Fruit fly (Drosophila melanogaster) S2 (cell line): ENCODE results near the gene HP5.
A peak's percentile ranks its signal among the peaks of the same experiment; 100 is the strongest.

Source experiments
- CG8478 ChIP-seq: fragments of >200 bp; optimal IDR thresholded peaks from 2 replicates; lab custom pipeline; 2018
- CTCF ChIP-seq, 2 experiments: fragments of >200 bp; optimal IDR thresholded peaks; 2 replicates each; lab custom pipeline; 2018

HP5 gene

dm6 chrX:11464047-11464446, 9.5 kb downstream of the HP5 start:
- no peak for TF ChIP-seq CG8478 (lab: Kevin White, UChicago)
- no peak for TF ChIP-seq CTCF (optimal IDR thresholded peaks at IDR 0.05; lab: Kevin White, UChicago)

- no peak for TF ChIP-seq CTCF (optimal IDR thresholded peaks at IDR 0.05; lab: Kevin White, UChicago)
- no peak for TF ChIP-seq CG8478 (lab: Kevin White, UChicago)
Observed at dm6 chrX:11466757-11467156, 12.2 kb downstream of the HP5 start.

dm6 chrX:11468304-11468703, 13.7 kb downstream of the HP5 start:
- TF ChIP-seq CTCF (optimal IDR thresholded peaks at IDR 0.05; lab: Kevin White, UChicago) = no peak
- TF ChIP-seq CG8478 (lab: Kevin White, UChicago) = no peak

dm6 chrX:11476758-11477157, 22.2 kb downstream of the HP5 start, which contains the start of gene Cyp4g15:
TSS of gene Cyp4g15 (plus strand) at chrX:11477058.
- TF ChIP-seq CG8478 (lab: Kevin White, UChicago) (no peak), CTCF (optimal IDR thresholded peaks at IDR 0.05; lab: Kevin White, UChicago) (no peak)

dm6 chrX:11483297-11483696, 28.7 kb downstream of the HP5 start, which contains the start of gene Uba5:
TSS of gene Uba5 (plus strand) at chrX:11483518.
- TF ChIP-seq CTCF (optimal IDR thresholded peaks at IDR 0.05; lab: Kevin White, UChicago) (peak; percentile 3 to 27), CG8478 (lab: Kevin White, UChicago) (no peak)

dm6 chrX:11485075-11485474, 30.5 kb downstream of the HP5 start, which contains the start of gene Spase25:
TSS of gene Spase25 (plus strand) at chrX:11485250.
- TF ChIP-seq CTCF (optimal IDR thresholded peaks at IDR 0.05; lab: Kevin White, UChicago) = no peak
- TF ChIP-seq CG8478 (lab: Kevin White, UChicago) = no peak

- TF ChIP-seq CTCF (optimal IDR thresholded peaks at IDR 0.05; lab: Kevin White, UChicago) (no peak), CG8478 (lab: Kevin White, UChicago) (no peak)
Observed at dm6 chrX:11491473-11491872, 36.9 kb downstream of the HP5 start, which contains the start of gene CG33235. TSS of gene CG33235 (minus strand) at chrX:11491573.

dm6 chrX:11492205-11492604, 37.6 kb downstream of the HP5 start:
- TF ChIP-seq CG8478 (lab: Kevin White, UChicago) (no peak), CTCF (optimal IDR thresholded peaks at IDR 0.05; lab: Kevin White, UChicago) (no peak)

dm6 chrX:11492916-11493590, 38.5 kb downstream of the HP5 start, which contains the start of gene Drak:
TSS of gene Drak (plus strand) at chrX:11493135.
- TF ChIP-seq CTCF (optimal IDR thresholded peaks at IDR 0.05; lab: Kevin White, UChicago) (no peak), CG8478 (lab: Kevin White, UChicago) (no peak)

- TF ChIP-seq CG8478 (lab: Kevin White, UChicago) (no peak), CTCF (optimal IDR thresholded peaks at IDR 0.05; lab: Kevin White, UChicago) (no peak)
Observed at dm6 chrX:11494731-11495277, 40.2 kb downstream of the HP5 start.

- TF ChIP-seq CG8478 (lab: Kevin White, UChicago) (no peak), CTCF (optimal IDR thresholded peaks at IDR 0.05; lab: Kevin White, UChicago) (no peak)
Observed at dm6 chrX:11495474-11495873, 40.9 kb downstream of the HP5 start.

- TF ChIP-seq CG8478 (lab: Kevin White, UChicago) (no peak), CTCF (optimal IDR thresholded peaks at IDR 0.05; lab: Kevin White, UChicago) (no peak)
Observed at dm6 chrX:11496257-11496656, 41.7 kb downstream of the HP5 start.

dm6 chrX:11498143-11498542, 43.6 kb downstream of the HP5 start:
- TF ChIP-seq CG8478 (lab: Kevin White, UChicago) = no peak
- TF ChIP-seq CTCF (optimal IDR thresholded peaks at IDR 0.05; lab: Kevin White, UChicago) = no peak

- TF ChIP-seq CG8478 (lab: Kevin White, UChicago) (no peak), CTCF (optimal IDR thresholded peaks at IDR 0.05; lab: Kevin White, UChicago) (no peak)
Observed at dm6 chrX:11499454-11499853, 44.9 kb downstream of the HP5 start.

dm6 chrX:11500284-11500683, 45.7 kb downstream of the HP5 start:
- TF ChIP-seq CTCF (optimal IDR thresholded peaks at IDR 0.05; lab: Kevin White, UChicago) (no peak), CG8478 (lab: Kevin White, UChicago) (no peak)
